Worm (Caenorhabditis elegans): ENCODE results near the gene chup-1.

DNA sequence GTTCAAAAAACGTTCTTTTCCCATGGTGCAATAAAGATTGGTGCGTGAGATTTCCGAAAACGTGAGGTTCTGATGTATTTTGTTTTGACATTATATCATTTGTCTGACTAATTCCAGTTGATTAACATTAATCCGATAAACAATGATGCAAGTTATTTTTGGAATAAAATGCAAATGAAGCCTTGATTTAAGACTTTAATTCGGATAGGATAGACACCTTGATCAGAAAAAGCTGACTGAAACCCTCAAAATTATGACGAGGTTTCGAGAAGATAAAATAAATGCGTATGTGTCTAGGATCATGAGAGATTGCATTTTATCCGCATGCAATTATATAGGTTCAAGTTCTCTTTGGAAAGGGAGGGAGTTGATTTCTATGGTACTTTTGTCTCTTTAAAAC is 46.4 kb upstream of the chup-1 start:
- no peak for TF ChIP-seq him-1 (tag; optimal IDR thresholded peaks at IDR 0.05)
- no peak for TF ChIP-seq dao-5 (tag; optimal IDR thresholded peaks at IDR 0.05)

All from whole organism, L4/young adult.